Fruit fly (Drosophila melanogaster) whole organism, embryonic: ENCODE measurements around the gene lute.
A peak's percentile ranks its signal among the peaks of the same experiment; 100 is the strongest.

Source experiments
- Blimp-1 ChIP-seq: fragments of 200-800 bp; sonication (Bioruptor generic); optimal IDR thresholded peaks from 3 replicates; lab custom pipeline; 2018; ENCODE audit warnings: missing biosample characterization, missing genetic modification characterization, mild to moderate bottlenecking, moderate library complexity, missing genetic modification reagents
- CG10267 ChIP-seq: fragments of 200-800 bp; sonication (Bioruptor generic); optimal IDR thresholded peaks from 2 replicates; lab custom pipeline; 2018; ENCODE audit warnings: missing biosample characterization, mild to moderate bottlenecking, missing genetic modification characterization, moderate library complexity
- CG10274 ChIP-seq: fragments of 200-800 bp; sonication (Bioruptor generic); optimal IDR thresholded peaks from 3 replicates; lab custom pipeline; 2017; ENCODE audit warnings: missing biosample characterization, mild to moderate bottlenecking, missing genetic modification characterization
- CG12744 ChIP-seq: fragments of 200-800 bp; sonication (Bioruptor generic); optimal IDR thresholded peaks from 2 replicates; lab custom pipeline; 2016; ENCODE audit warnings: missing biosample characterization, missing genetic modification characterization
- CG13287 ChIP-seq: fragments of 200-800 bp; sonication (Bioruptor generic); IDR thresholded peaks from 2 replicates; pipeline ENCODE4 v1.3.6; 2022; ENCODE audit warnings: missing biosample characterization, missing genetic modification characterization; ENCODE audit not compliant: partially characterized antibody
- CG14014 ChIP-seq: fragments of 200-800 bp; sonication (Bioruptor generic); IDR thresholded peaks from 2 replicates; pipeline ENCODE4 v1.3.6; 2022; ENCODE audit warnings: missing biosample characterization, missing genetic modification characterization
- CG15011 ChIP-seq: fragments of 200-800 bp; sonication (Bioruptor generic); optimal IDR thresholded peaks from 3 replicates; lab custom pipeline; 2018; ENCODE audit warnings: missing biosample characterization, mild to moderate bottlenecking, missing genetic modification characterization
- CG15073 ChIP-seq: fragments of 200-800 bp; sonication (Bioruptor generic); optimal IDR thresholded peaks from 2 replicates; lab custom pipeline; 2016; ENCODE audit warnings: missing biosample characterization, missing genetic modification characterization
- CG2678 ChIP-seq: fragments of 200-800 bp; sonication (Bioruptor generic); optimal IDR thresholded peaks from 3 replicates; lab custom pipeline; 2019; ENCODE audit warnings: missing biosample characterization, mild to moderate bottlenecking, missing genetic modification characterization, moderate library complexity
- CG31388 ChIP-seq: fragments of 200-800 bp; sonication (Bioruptor generic); optimal IDR thresholded peaks from 2 replicates; lab custom pipeline; 2016; ENCODE audit warnings: missing biosample characterization, missing genetic modification characterization
- CG3995 ChIP-seq: fragments of 200-800 bp; sonication (Bioruptor generic); optimal IDR thresholded peaks from 3 replicates; lab custom pipeline; 2016; ENCODE audit warnings: missing biosample characterization, missing genetic modification characterization
- CG4617 ChIP-seq: fragments of 200-800 bp; sonication (Bioruptor generic); optimal IDR thresholded peaks from 3 replicates; lab custom pipeline; 2016; ENCODE audit warnings: missing biosample characterization, missing genetic modification characterization, borderline replicate concordance
- CG5245 ChIP-seq: fragments of 200-800 bp; sonication (Bioruptor generic); optimal IDR thresholded peaks from 3 replicates; lab custom pipeline; 2016; ENCODE audit warnings: missing biosample characterization, missing genetic modification characterization
- CG7963 ChIP-seq: fragments of 200-800 bp; sonication (Bioruptor generic); IDR thresholded peaks from 3 replicates; pipeline ENCODE4 v1.3.6; 2022; ENCODE audit warnings: missing biosample characterization, missing genetic modification characterization; ENCODE audit not compliant: partially characterized antibody
- CG8478 ChIP-seq: fragments of >200 bp; optimal IDR thresholded peaks from 2 replicates; lab custom pipeline; 2018
- CG8944 ChIP-seq: fragments of 200-800 bp; sonication (Bioruptor generic); optimal IDR thresholded peaks from 3 replicates; lab custom pipeline; 2016; ENCODE audit warnings: missing biosample characterization, missing genetic modification characterization
- CG9215 ChIP-seq: fragments of 200-800 bp; sonication (Bioruptor generic); IDR thresholded peaks from 2 replicates; pipeline ENCODE4 v1.3.6; 2022; ENCODE audit warnings: missing biosample characterization, missing genetic modification characterization
- CTCF ChIP-seq: fragments of 200-800 bp; sonication (Bioruptor generic); optimal IDR thresholded peaks from 2 replicates; lab custom pipeline; 2017; ENCODE audit warnings: missing biosample characterization, mild to moderate bottlenecking, missing genetic modification characterization, moderate library complexity
- Deaf1 ChIP-seq: fragments of 200-800 bp; optimal IDR thresholded peaks from 3 replicates; lab custom pipeline; 2019; ENCODE audit warnings: missing biosample characterization, mild to moderate bottlenecking, missing genetic modification characterization, moderate library complexity
- Doc2 ChIP-seq: fragments of 200-800 bp; sonication (Bioruptor generic); IDR thresholded peaks from 2 replicates; pipeline ENCODE4 v1.3.6; 2022; ENCODE audit warnings: missing biosample characterization, missing genetic modification characterization
- E2f2 ChIP-seq: fragments of 200-800 bp; sonication (Bioruptor generic); IDR thresholded peaks from 2 replicates; pipeline ENCODE4 v1.3.6; 2022; ENCODE audit warnings: missing biosample characterization, missing genetic modification characterization
- Ets65A ChIP-seq: fragments of 200-800 bp; sonication (Bioruptor generic); peaks from one replicate; lab custom pipeline; 2016; ENCODE audit warnings: missing biosample characterization, missing genetic modification characterization
- Ets97D ChIP-seq: fragments of 200-800 bp; sonication (Bioruptor generic); optimal IDR thresholded peaks from 3 replicates; lab custom pipeline; 2016; ENCODE audit warnings: missing biosample characterization, missing genetic modification characterization
- HLH4C ChIP-seq: fragments of 200-800 bp; sonication (Bioruptor generic); IDR thresholded peaks from 3 replicates; pipeline ENCODE4 v1.3.6; 2022; ENCODE audit warnings: missing biosample characterization, missing genetic modification characterization; ENCODE audit not compliant: partially characterized antibody
- Hand ChIP-seq: fragments of 200-800 bp; sonication (Bioruptor generic); optimal IDR thresholded peaks from 2 replicates; lab custom pipeline; 2017; ENCODE audit warnings: mild to moderate bottlenecking, missing biosample characterization, missing genetic modification reagents, missing genetic modification characterization
- Hey ChIP-seq: fragments of 200-800 bp; sonication (Bioruptor generic); optimal IDR thresholded peaks from 3 replicates; lab custom pipeline; 2018; ENCODE audit warnings: missing biosample characterization, mild to moderate bottlenecking, missing genetic modification characterization
- Hr78 ChIP-seq, 2 experiments: fragments of 200-800 bp in 1 of 2; fragments of >200 bp in 1 of 2; sonication (Bioruptor generic) in 1 of 2; optimal IDR thresholded peaks; 2 replicates each; lab custom pipeline; 2017 to 2019; ENCODE audit warnings: missing biosample characterization in 2 of 2, missing genetic modification characterization in 2 of 2, mild to moderate bottlenecking in 1 of 2, moderate library complexity in 1 of 2
- Lim3 ChIP-seq: fragments of 200-800 bp; sonication (Bioruptor generic); IDR thresholded peaks from 2 replicates; pipeline ENCODE4 v1.3.6; 2022; ENCODE audit warnings: missing biosample characterization, missing genetic modification characterization
- Nf-YC ChIP-seq: fragments of 200-800 bp; optimal IDR thresholded peaks from 3 replicates; lab custom pipeline; 2019; ENCODE audit warnings: missing biosample characterization, mild to moderate bottlenecking, missing genetic modification characterization, moderate library complexity
- Optix ChIP-seq: fragments of 200-800 bp; sonication (Bioruptor generic); IDR thresholded peaks from 3 replicates; pipeline ENCODE4 v1.3.6; 2022; ENCODE audit warnings: missing biosample characterization, missing genetic modification characterization
- Pdp1 ChIP-seq, 2 experiments: fragments of 200-800 bp; sonication (Bioruptor generic); optimal IDR thresholded peaks; 3 replicates each; lab custom pipeline; 2016; ENCODE audit warnings: missing biosample characterization in 2 of 2, missing genetic modification characterization in 2 of 2, mild to moderate bottlenecking in 1 of 2, moderate library complexity in 1 of 2
- Six4 ChIP-seq: fragments of 200-800 bp; sonication (Bioruptor generic); optimal IDR thresholded peaks from 2 replicates; lab custom pipeline; 2016; ENCODE audit warnings: missing biosample characterization, missing genetic modification characterization
- Spps ChIP-seq: fragments of 200-800 bp; sonication (Bioruptor generic); optimal IDR thresholded peaks from 2 replicates; lab custom pipeline; 2018; ENCODE audit warnings: missing biosample characterization, mild to moderate bottlenecking, missing genetic modification characterization
- Trl ChIP-seq, 3 experiments: fragments of >200 bp in 2 of 3; fragments of 200-800 bp in 1 of 3; sonication (Bioruptor generic) in 1 of 3; optimal IDR thresholded peaks; 2 replicates in 1 of 3; 3 replicates in 2 of 3; lab custom pipeline; 2016 to 2017; ENCODE audit warnings: missing biosample characterization in 1 of 3, missing genetic modification characterization in 1 of 3
- abd-A ChIP-seq: fragments of 200-800 bp; sonication (Bioruptor generic); optimal IDR thresholded peaks from 3 replicates; lab custom pipeline; 2019; ENCODE audit warnings: missing biosample characterization, mild to moderate bottlenecking, missing genetic modification characterization, moderate library complexity
- cwo ChIP-seq: fragments of 200-800 bp; sonication (Bioruptor generic); optimal IDR thresholded peaks from 3 replicates; lab custom pipeline; 2017; ENCODE audit warnings: missing biosample characterization, missing genetic modification characterization, mild to moderate bottlenecking, moderate library complexity, missing genetic modification reagents
- ewg ChIP-seq: fragments of 200-800 bp; sonication (Bioruptor generic); optimal IDR thresholded peaks from 3 replicates; lab custom pipeline; 2017; ENCODE audit warnings: mild to moderate bottlenecking, missing biosample characterization, missing genetic modification reagents, missing genetic modification characterization
- ftz-f1 ChIP-seq: fragments of 200-800 bp; sonication (Bioruptor generic); optimal IDR thresholded peaks from 2 replicates; lab custom pipeline; 2016; ENCODE audit warnings: missing biosample characterization, missing genetic modification characterization
- gt ChIP-seq: fragments of 200-800 bp; sonication (Bioruptor generic); IDR thresholded peaks from 2 replicates; pipeline ENCODE4 v1.3.6; 2022; ENCODE audit warnings: missing biosample characterization, missing genetic modification characterization
- hb ChIP-seq: fragments of 200-800 bp; sonication (Bioruptor generic); IDR thresholded peaks from 3 replicates; pipeline ENCODE4 v1.3.6; 2022; ENCODE audit warnings: missing biosample characterization, missing genetic modification characterization; ENCODE audit not compliant: partially characterized antibody
- hkb ChIP-seq, 2 experiments: fragments of 200-800 bp in 1 of 2; fragments of >200 bp in 1 of 2; sonication (Bioruptor generic) in 1 of 2; IDR thresholded peaks in 1 of 2; optimal IDR thresholded peaks in 1 of 2; 2 replicates each; pipeline versions ENCODE4 v1.3.6 to Lab custom; 2017 to 2022; ENCODE audit warnings: missing biosample characterization in 1 of 2, missing genetic modification characterization in 1 of 2
- insv ChIP-seq, 2 experiments: fragments of 200-800 bp; sonication (Bioruptor generic); optimal IDR thresholded peaks; 3 replicates each; lab custom pipeline; 2016 to 2018; ENCODE audit warnings: missing biosample characterization in 2 of 2, missing genetic modification characterization in 2 of 2
- kay ChIP-seq: fragments of 200-800 bp; sonication (Bioruptor generic); optimal IDR thresholded peaks from 2 replicates; lab custom pipeline; 2016; ENCODE audit warnings: missing biosample characterization, missing genetic modification characterization
- onecut ChIP-seq: fragments of 200-800 bp; sonication (Bioruptor generic); IDR thresholded peaks from 2 replicates; pipeline ENCODE4 v1.3.6; 2022; ENCODE audit warnings: missing biosample characterization, missing genetic modification characterization
- rib ChIP-seq: fragments of 200-800 bp; sonication (Bioruptor generic); IDR thresholded peaks from 2 replicates; pipeline ENCODE4 v1.3.6; 2022; ENCODE audit warnings: missing biosample characterization, missing genetic modification characterization
- ro ChIP-seq: fragments of 200-800 bp; sonication (Bioruptor generic); IDR thresholded peaks from 2 replicates; pipeline ENCODE4 v1.3.6; 2022; ENCODE audit warnings: missing biosample characterization, missing genetic modification characterization
- sens-2 ChIP-seq: fragments of 200-800 bp; sonication (Bioruptor generic); IDR thresholded peaks from 2 replicates; pipeline ENCODE4 v1.3.6; 2022; ENCODE audit warnings: missing biosample characterization, missing genetic modification characterization
- sr ChIP-seq: fragments of 200-800 bp; sonication (Bioruptor generic); IDR thresholded peaks from 3 replicates; pipeline ENCODE4 v1.3.6; 2022; ENCODE audit warnings: missing biosample characterization, missing genetic modification characterization
- stc ChIP-seq: fragments of 200-800 bp; sonication (Bioruptor generic); IDR thresholded peaks from 2 replicates; pipeline ENCODE4 v1.3.6; 2022; ENCODE audit warnings: missing biosample characterization, missing genetic modification characterization
- vvl ChIP-seq: fragments of 200-800 bp; sonication (Bioruptor generic); IDR thresholded peaks from 2 replicates; pipeline ENCODE4 v1.3.6; 2022; ENCODE audit warnings: missing biosample characterization, missing genetic modification characterization
- zen2 ChIP-seq: fragments of 200-800 bp; sonication (Bioruptor generic); IDR thresholded peaks from 3 replicates; pipeline ENCODE4 v1.3.6; 2022; ENCODE audit warnings: missing biosample characterization, missing genetic modification characterization; ENCODE audit not compliant: partially characterized antibody

The lute gene

dm6 chr3R:17371094-17371493 lies 8.7 kb upstream of the lute start (continued):
- TF ChIP-seq kay (GFP tag; lab: Kevin White, UChicago), result no peak
- no peak for TF ChIP-seq CG4617
- TF ChIP-seq hb, result no peak
- TF ChIP-seq zen2, result no peak
- TF ChIP-seq CG10267 (tag; lab: Kevin White, UChicago), result no peak
- TF ChIP-seq CG10274, result no peak
- no peak for TF ChIP-seq CG15073 (GFP tag; lab: Kevin White, UChicago)
- no peak for TF ChIP-seq CG12744
- TF ChIP-seq Doc2 (GFP tag; lab: Robert Waterston, UW), result no peak
- no peak for TF ChIP-seq CG31388
- TF ChIP-seq sens-2 (GFP tag; lab: Robert Waterston, UW), result no peak
- no peak for TF ChIP-seq CG5245 (GFP tag; lab: Kevin White, UChicago)
- TF ChIP-seq Six4 (GFP tag; lab: Kevin White, UChicago), result no peak
- no peak for TF ChIP-seq CG3995 (GFP tag; lab: Kevin White, UChicago)
- TF ChIP-seq rib (GFP tag; lab: Robert Waterston, UW), result no peak
- no peak for TF ChIP-seq CG8478 (lab: Kevin White, UChicago)
- peak; percentile 25; the same call in 1 of the 2 replicates for TF ChIP-seq stc (GFP tag; lab: Robert Waterston, UW)
- TF ChIP-seq Ets97D (GFP tag; lab: Kevin White, UChicago), result no peak
- peak; percentile 48 for TF ChIP-seq cwo (GFP tag; lab: Kevin White, UChicago)

- no peak for TF ChIP-seq CG9215 (GFP tag; lab: Robert Waterston, UW)
- TF ChIP-seq Nf-YC (tag; lab: Kevin White, UChicago), result peak; percentile 37
- peak; percentile 2 for TF ChIP-seq Ets65A
- peak; percentile 50 for TF ChIP-seq abd-A (tag; lab: Kevin White, UChicago)
- TF ChIP-seq CTCF (GFP tag; lab: Kevin White, UChicago), result no peak
- TF ChIP-seq onecut (GFP tag; lab: Robert Waterston, UW), result no peak
- TF ChIP-seq E2f2 (GFP tag; lab: Robert Waterston, UW), result no peak
- TF ChIP-seq CG2678 (tag; lab: Kevin White, UChicago), result no peak
- TF ChIP-seq Spps, result no peak
- peak in 1 of 2 experiments; percentile 37 for TF ChIP-seq Hr78 (GFP tag; optimal IDR thresholded peaks at IDR 0.05; lab: Kevin White, UChicago)
- TF ChIP-seq Pdp1 (GFP tag; optimal IDR thresholded peaks at IDR 0.05; lab: Kevin White, UChicago), result peak in 1 of 2 experiments; percentile 43
- no peak for TF ChIP-seq Lim3 (GFP tag; lab: Robert Waterston, UW)
- TF ChIP-seq insv (GFP tag; optimal IDR thresholded peaks at IDR 0.05; lab: Kevin White, UChicago), result no peak
- TF ChIP-seq sr (GFP tag; lab: Robert Waterston, UW), result 0 out of 3 replicates have a peak, but pooled peaks have one; percentile 25
- TF ChIP-seq CG8944 (GFP tag; lab: Kevin White, UChicago), result no peak
- no peak for TF ChIP-seq CG14014 (GFP tag; lab: Robert Waterston, UW)
- no peak for TF ChIP-seq HLH4C
- TF ChIP-seq CG13287 (GFP tag; lab: Robert Waterston, UW), result peak; percentile 16; the same call in 1 of the 2 replicates
- peak; percentile 64 to 75 for TF ChIP-seq Trl (optimal IDR thresholded peaks at IDR 0.05; lab: Kevin White, UChicago)
- no peak for TF ChIP-seq Trl (GFP tag; optimal IDR thresholded peaks at IDR 0.05; lab: Kevin White, UChicago)
- TF ChIP-seq Blimp-1 (GFP tag; lab: Kevin White, UChicago), result peak; percentile 97
- no peak for TF ChIP-seq gt (GFP tag; lab: Robert Waterston, UW)
- peak; percentile 67 for TF ChIP-seq ftz-f1 (GFP tag; lab: Kevin White, UChicago)
- no peak for TF ChIP-seq CG7963 (GFP tag; lab: Robert Waterston, UW)
- TF ChIP-seq Hey (tag; lab: Kevin White, UChicago), result no peak
- TF ChIP-seq ro (GFP tag; lab: Robert Waterston, UW), result no peak
- no peak for TF ChIP-seq hkb (optimal IDR thresholded peaks at IDR 0.05; lab: Kevin White, UChicago)
- TF ChIP-seq hkb (GFP tag; IDR thresholded peaks at IDR 0.05; lab: Robert Waterston, UW), result no peak
- no peak for TF ChIP-seq Optix (GFP tag; lab: Robert Waterston, UW)
- no peak for TF ChIP-seq Hand
- TF ChIP-seq ewg (GFP tag; lab: Kevin White, UChicago), result no peak
- TF ChIP-seq Deaf1 (tag; lab: Kevin White, UChicago), result peak; percentile 75
- peak; percentile 45; the same call in 1 of the 2 replicates for TF ChIP-seq vvl (GFP tag; lab: Robert Waterston, UW)
- no peak for TF ChIP-seq CG15011 (GFP tag; lab: Kevin White, UChicago)
Observed at dm6 chr3R:17377503-17377902, 2.2 kb upstream of the lute start.
